Worm (Caenorhabditis elegans) whole organism, young adult: ENCODE measurements around the gene rtfo-1.
"Not testable (repeated sequence)": the region's sequence is repeated elsewhere in the genome, so short reads cannot be mapped to it uniquely, and the experiment has no call there.

Experiments used
- F55B11.4 ChIP-seq: sonication (generic microtip); optimal IDR thresholded peaks from 2 replicates; lab custom pipeline; 2016; ENCODE audit warnings: missing compliant biosample characterization, missing genetic modification characterization, borderline replicate concordance; ENCODE audit not compliant: insufficient read depth
- ceh-58 ChIP-seq: fragments of 200-800 bp; sonication (Bioruptor generic); IDR thresholded peaks from 2 replicates; pipeline ENCODE4 v1.3.6; 2022; ENCODE audit warnings: missing genetic modification characterization, missing compliant biosample characterization
- ceh-79 ChIP-seq: sonication (generic microtip); optimal IDR thresholded peaks from 2 replicates; lab custom pipeline; 2017; ENCODE audit warnings: mild to moderate bottlenecking, missing genetic modification characterization, missing compliant biosample characterization
- efl-1 ChIP-seq: fragments of 150-350 bp; optimal IDR thresholded peaks from 2 replicates; lab custom pipeline; 2014; ENCODE audit warnings: missing biosample characterization, missing genetic modification reagents, missing genetic modification characterization
- mes-4 ChIP-seq: sonication (generic microtip); optimal IDR thresholded peaks from 2 replicates; lab custom pipeline; 2016; ENCODE audit warnings: missing genotype, missing genetic modification characterization, missing compliant biosample characterization
- nfyb-1 ChIP-seq: fragments of 200-800 bp; sonication (Bioruptor generic); IDR thresholded peaks from 2 replicates; pipeline ENCODE4 v1.3.6; 2022; ENCODE audit warnings: missing genetic modification reagents, missing genetic modification characterization, missing compliant biosample characterization
- rcor-1 ChIP-seq: fragments of 200-800 bp; sonication (Bioruptor generic); IDR thresholded peaks from 2 replicates; pipeline ENCODE4 v1.3.6; 2022; ENCODE audit warnings: missing genetic modification reagents, missing genetic modification characterization, missing compliant biosample characterization
- snpc-4 ChIP-seq, 5 experiments: fragments of 150-350 bp in 1 of 5; sonication (generic microtip) in 4 of 5; optimal IDR thresholded peaks; 2 replicates each; lab custom pipeline; 2014 to 2018; ENCODE audit warnings: missing genetic modification characterization in 5 of 5, missing biosample characterization in 3 of 5, antibody characterized with exemption in 2 of 5, mild to moderate bottlenecking in 2 of 5, missing compliant biosample characterization in 2 of 5, missing genotype in 2 of 5, moderate library complexity in 2 of 5, missing genetic modification reagents in 1 of 5
- sptf-2 ChIP-seq: fragments of 200-800 bp; sonication (Bioruptor generic); optimal IDR thresholded peaks from 2 replicates; lab custom pipeline; 2018; ENCODE audit warnings: mild to moderate bottlenecking, missing genetic modification characterization, missing compliant biosample characterization
- tbx-9 ChIP-seq: sonication (generic microtip); optimal IDR thresholded peaks from 2 replicates; lab custom pipeline; 2016; ENCODE audit warnings: borderline replicate concordance, missing genetic modification characterization, inconsistent platforms, missing compliant biosample characterization
- unc-130 ChIP-seq: sonication (generic microtip); optimal IDR thresholded peaks from 2 replicates; lab custom pipeline; 2016; ENCODE audit warnings: missing genetic modification reagents, missing genetic modification characterization, missing compliant biosample characterization
- unc-62 ChIP-seq: fragments of 150-350 bp; optimal IDR thresholded peaks from 2 replicates; lab custom pipeline; 2014; ENCODE audit warnings: missing biosample characterization, missing genetic modification reagents, missing genetic modification characterization

DNA sequence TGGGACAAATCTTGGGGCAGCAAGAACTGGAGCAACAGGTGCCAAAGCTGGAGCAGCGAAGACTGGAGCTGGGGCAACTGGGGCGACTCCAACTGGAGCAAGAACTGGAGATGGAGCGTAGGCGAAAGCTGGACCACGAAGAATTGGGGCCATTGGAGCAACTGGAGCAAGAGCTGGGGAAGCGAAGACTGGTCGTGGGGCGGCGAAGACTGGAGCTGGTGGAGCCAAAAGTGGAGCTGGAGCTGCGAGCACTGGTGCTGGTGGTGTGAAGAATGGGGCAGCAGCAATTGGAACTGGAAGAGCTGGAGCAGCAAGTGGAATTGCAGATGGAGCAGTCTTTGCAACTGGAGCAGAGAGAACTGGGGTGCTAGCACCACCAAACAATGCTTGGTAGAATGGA lies 39.9 kb upstream of the rtfo-1 start:
- not testable (repeated sequence) for TF ChIP-seq rcor-1 (GFP tag; lab: Robert Waterston, UW); tbx-9 (tag; lab: Kevin White, UChicago); unc-62 (GFP tag; lab: Kevin White, UChicago); F55B11.4; efl-1 (GFP tag; lab: Kevin White, UChicago); sptf-2; mes-4 (tag; lab: Kevin White, UChicago); snpc-4 (GFP tag; optimal IDR thresholded peaks at IDR 0.05; lab: Kevin White, UChicago); snpc-4 (tag; optimal IDR thresholded peaks at IDR 0.05; lab: Kevin White, UChicago); unc-130 (GFP tag; lab: Kevin White, UChicago); ceh-58 (GFP tag; lab: Robert Waterston, UW); ceh-79 (tag; lab: Kevin White, UChicago); nfyb-1
